Fruit fly (Drosophila melanogaster) Kc167 (cell line): Measurements from ENCODE around the gene CG17440.

Source experiments
- Myc ChIP-seq: fragments of >200 bp; optimal IDR thresholded peaks from 2 replicates; lab custom pipeline; 2017; ENCODE audit warnings: missing external identifiers
- Sin3A ChIP-seq: fragments of >200 bp; optimal IDR thresholded peaks from 2 replicates; lab custom pipeline; 2018; ENCODE audit warnings: missing external identifiers
- h ChIP-seq: fragments of >200 bp; optimal IDR thresholded peaks from 3 replicates; lab custom pipeline; 2018; ENCODE audit warnings: missing external identifiers
- insv ChIP-seq: fragments of >200 bp; optimal IDR thresholded peaks from 3 replicates; lab custom pipeline; 2018; ENCODE audit warnings: missing external identifiers
- psq ChIP-seq: fragments of >200 bp; optimal IDR thresholded peaks from 2 replicates; lab custom pipeline; 2017; ENCODE audit warnings: missing external identifiers
- ttk ChIP-seq: sonication (Bioruptor generic); optimal IDR thresholded peaks from 2 replicates; lab custom pipeline; 2017; ENCODE audit warnings: missing external identifiers

The CG17440 gene

DNA sequence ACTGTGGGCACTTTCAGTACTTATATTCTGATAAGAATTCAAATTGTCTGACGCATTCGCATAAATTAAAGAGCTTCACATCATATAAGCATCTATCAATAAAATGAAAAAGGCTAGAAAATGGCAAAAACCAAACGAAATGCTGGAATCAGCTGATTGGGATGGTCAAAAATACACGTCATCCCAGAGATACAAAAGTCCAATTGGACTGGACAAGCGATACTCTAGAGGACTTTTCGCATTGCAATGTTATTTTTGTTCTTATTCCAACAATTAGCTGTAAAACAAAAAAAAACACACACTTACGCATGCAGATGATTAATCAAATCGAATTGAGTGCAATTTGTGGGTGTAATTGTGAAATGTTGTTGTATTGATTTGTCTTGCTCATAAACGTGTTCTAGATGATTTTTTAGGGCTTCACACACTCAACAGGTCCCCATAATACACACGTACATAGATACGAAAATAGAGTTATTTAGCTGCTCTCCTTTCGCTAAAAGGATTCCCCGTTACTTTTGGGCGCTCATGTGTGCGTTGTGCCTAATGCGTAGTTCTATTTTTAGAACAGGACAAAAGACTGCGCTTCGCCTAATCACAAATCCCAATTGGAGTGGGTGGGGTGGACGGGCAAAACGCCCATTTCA is 12.4 kb upstream of the CG17440 start:
- no peak for TF ChIP-seq psq (lab: Kevin White, UChicago)
- no peak for TF ChIP-seq insv
- TF ChIP-seq h (lab: Kevin White, UChicago), result no peak
- no peak for TF ChIP-seq Sin3A (lab: Kevin White, UChicago)
- no peak for TF ChIP-seq Myc

DNA sequence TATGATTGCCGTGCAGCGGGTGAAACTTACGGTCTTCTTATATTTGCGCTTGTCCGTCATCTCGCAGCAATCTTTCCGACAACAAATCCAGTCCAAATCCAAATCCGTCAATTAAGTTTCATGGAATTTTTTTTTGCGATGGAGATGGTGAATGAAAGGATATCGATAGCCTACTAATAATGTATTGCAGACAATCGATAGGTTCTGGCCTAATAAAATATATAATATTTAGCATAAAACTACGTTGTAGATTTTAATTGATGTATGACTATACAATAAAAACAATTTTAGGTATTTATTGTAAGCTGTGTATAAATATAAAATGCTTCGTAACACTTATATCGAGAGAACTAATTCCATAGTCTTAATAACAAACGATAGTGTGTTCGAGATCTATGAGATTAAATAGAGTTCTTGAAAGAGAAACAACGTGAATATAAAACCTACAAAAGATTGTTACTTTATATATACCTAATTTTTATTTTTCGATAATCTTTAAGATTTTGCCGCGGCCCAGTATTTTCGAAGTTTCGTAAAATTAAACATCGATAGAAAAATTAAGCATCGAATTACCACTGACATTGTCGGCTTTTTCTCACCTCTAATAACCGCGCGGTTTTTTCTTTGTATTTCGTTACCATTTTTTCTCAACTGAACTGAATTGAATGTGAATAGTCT is 3.2 kb upstream of the CG17440 start, which contains the start of the genes Cfp1 and Aladin:
Cfp1 (minus strand) TSS at position 131 of the 678 bp plus-strand sequence.
Aladin (plus strand) TSS at position 584 of the 678 bp plus-strand sequence.
- TF ChIP-seq psq (lab: Kevin White, UChicago) (no peak), Myc (no peak), insv (no peak), Sin3A (lab: Kevin White, UChicago) (no peak), ttk (lab: Kevin White, UChicago) (no peak), h (lab: Kevin White, UChicago) (no peak)

DNA sequence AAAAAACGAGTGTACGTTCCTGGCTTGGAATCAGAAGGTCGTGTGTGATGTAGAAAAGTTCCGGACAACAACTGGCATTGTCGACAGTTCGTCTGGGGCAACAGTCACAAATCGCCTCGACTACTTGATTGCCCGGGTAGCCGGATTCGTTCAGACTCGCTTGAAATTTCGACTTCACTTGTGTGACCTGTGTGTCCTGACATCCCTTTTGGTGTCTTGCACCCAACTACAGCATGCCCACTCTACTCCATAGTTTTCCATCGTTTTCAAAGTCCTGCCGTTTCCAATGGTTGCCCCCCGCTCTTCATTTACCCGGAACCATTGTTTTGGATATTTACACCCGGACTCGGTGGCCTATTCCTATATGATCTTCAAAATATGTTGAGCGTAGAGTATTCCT is 2.1 kb downstream of the CG17440 start, which contains the start of gene Erk7:
Erk7 (minus strand) TSS at position 101 of the 400 bp plus-strand sequence.
- no peak for TF ChIP-seq psq (lab: Kevin White, UChicago)
- no peak for TF ChIP-seq Myc
- no peak for TF ChIP-seq Sin3A (lab: Kevin White, UChicago)
- no peak for TF ChIP-seq h (lab: Kevin White, UChicago)
- TF ChIP-seq ttk (lab: Kevin White, UChicago), result no peak
- TF ChIP-seq insv, result no peak

DNA sequence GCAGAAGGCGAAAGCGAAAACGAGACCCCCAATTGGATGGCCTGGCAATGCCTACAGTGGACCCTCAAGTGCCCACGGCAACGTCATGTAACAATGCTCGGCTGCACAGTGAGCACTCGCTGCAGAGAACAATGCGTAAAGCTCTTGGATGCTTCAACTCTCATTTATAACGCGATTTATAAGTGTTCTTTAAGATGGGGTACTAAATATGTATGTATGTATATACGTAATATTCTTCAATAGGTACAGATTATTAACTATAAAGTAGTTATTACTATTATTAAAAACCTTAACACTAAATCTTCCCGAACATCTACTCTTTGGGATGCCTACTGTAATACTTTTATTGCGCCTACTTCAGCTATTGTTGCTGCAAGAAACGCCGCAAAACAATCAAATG is 3.6 kb downstream of the CG17440 start:
- no peak for TF ChIP-seq psq (lab: Kevin White, UChicago)
- no peak for TF ChIP-seq Sin3A (lab: Kevin White, UChicago)
- TF ChIP-seq h (lab: Kevin White, UChicago), result no peak
- no peak for TF ChIP-seq ttk (lab: Kevin White, UChicago)
- no peak for TF ChIP-seq insv
- TF ChIP-seq Myc, result no peak

DNA sequence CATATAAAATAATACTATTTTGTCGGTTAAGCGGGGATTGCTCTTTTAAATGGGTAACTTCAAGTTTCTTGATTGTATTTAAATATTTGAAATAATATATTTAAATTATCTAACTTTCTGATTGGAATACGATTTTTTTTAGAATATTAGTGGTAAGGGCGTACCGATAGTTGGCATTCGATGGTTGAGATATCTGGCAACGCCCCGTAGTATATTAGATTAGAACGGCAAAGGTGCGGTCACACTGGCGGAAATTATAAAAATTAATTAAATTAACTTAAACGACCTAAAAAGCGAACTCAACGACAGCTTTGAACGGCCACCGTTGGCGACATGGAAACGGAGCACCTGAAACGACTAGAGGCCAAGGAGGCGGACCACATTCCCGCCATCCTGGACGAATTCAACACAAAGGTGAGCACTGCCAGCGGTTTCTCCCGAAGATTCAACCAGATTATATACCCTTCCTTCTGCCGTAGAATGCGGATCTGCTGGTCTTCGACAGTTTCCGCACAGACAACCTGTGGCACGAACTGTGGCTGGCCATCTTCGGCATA is 13.7 kb downstream of the CG17440 start, which contains the start of gene ric8a:
ric8a (plus strand) TSS at position 205 of the 557 bp plus-strand sequence.
- no peak for TF ChIP-seq h (lab: Kevin White, UChicago)

DNA sequence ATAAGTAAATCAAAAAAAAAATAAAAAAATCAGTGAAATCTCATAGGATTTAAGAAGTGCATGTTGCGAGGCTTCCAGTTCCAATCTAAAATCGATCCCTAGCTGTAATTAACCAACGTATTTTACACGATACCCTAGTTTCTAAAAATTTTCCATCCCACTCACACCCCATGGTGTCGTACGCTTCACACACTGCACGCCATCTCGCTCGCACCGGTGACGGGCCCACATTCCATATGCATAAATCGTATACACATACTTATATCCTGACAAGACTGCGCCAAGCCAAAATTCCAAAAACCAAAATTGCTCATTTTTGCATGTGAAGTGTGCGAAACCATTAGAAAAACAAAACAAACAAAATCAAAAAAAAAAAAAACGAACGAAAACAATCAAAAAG is 14.7 kb downstream of the CG17440 start:
- TF ChIP-seq h (lab: Kevin White, UChicago) (no peak), insv (no peak), ttk (lab: Kevin White, UChicago) (no peak), Sin3A (lab: Kevin White, UChicago) (no peak), psq (lab: Kevin White, UChicago) (no peak), Myc (no peak)

DNA sequence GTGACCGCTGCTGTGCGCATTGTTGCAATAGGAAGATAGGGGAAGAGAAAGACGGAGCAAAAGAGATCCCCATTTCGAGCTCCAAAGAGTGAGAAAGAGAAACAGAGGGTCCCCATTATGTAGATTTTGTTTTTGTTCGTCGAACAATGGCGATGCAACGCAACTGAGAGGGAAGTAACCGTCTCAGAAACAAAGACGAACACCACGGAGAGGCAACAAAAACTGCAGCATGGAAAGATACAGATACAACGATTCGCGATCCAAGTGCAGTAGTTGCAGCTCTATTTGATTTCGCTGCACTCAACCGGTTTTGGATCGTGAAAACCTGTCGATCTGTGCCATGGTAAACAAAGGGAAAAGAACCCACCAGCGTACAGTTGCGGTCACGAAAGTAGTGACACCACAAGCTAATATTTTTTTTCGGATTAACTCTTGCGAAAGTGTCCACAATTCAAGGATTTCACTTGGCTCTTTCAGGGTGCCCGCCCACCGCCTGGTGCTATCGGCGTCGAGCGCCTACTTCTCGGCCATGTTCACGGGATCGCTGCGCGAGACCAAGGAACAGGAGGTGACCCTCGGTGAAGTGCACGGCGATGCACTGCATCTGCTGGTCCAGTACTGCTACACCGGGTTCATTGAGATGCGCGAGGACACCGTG is 17.5 kb downstream of the CG17440 start:
- TF ChIP-seq Myc (no peak), insv (no peak)

DNA sequence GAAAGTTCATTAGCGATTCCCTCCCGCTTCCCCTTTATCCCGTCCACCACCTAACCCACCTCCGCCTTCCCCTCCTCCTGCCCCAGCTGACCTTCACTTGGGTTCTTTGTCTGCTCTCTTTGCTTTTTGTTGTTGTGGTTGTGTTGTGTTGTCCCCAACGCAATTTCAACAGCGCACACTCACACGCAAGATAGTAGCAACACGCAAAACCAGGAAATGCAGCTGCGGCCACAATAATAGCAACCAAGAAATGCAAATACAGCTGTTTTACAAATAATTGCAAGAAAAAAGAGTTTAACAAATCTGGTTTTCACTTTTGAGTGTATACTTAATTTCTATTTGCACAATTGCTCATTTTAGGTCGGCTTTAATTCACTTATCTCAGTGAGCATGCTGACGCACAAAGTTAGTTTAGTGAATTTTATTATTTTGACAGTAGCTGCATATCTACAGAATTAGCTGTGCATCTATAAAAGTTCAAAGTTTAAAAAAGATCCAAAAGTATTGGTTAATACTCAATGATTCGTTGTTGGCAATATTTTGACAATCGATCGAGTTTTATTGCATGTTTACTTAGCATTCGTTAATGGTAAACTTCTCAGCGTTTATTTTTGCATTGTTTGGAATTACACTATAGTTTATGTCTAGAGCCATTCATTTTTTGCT is 18.4 kb downstream of the CG17440 start:
- no peak for TF ChIP-seq Myc
- no peak for TF ChIP-seq Sin3A (lab: Kevin White, UChicago)
- TF ChIP-seq psq (lab: Kevin White, UChicago), result no peak
- TF ChIP-seq h (lab: Kevin White, UChicago), result no peak
- TF ChIP-seq insv, result no peak
- no peak for TF ChIP-seq ttk (lab: Kevin White, UChicago)

DNA sequence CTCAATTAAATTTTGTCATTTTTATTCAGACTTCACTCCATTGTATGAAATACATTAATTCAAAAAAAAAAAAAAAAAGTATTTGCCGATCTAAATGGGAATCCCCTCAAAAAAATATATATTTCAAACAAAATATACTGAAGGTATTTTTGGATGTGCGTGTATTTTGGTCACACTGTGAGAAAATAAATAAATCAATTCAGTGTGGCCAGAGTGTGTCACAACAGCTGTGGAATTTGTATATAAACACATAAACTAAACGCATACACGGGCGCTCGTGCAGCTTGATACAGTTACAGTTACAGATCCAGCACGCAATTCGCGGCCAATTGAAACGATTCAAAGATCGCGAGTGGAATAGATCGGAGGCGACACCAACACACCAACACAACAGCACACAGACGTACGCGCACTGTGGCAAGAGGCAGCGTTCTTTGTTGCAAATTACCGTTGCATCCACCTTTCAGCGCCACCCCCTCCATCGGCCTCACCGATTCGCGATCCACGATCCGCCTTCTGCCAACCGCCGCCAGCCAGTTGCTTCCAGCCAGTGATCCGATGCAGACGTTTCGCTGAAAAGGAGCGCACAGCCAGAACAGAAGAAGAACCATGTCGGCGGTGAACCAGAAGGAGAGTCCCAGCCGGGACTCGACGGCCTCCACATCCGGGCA is 19.4 kb downstream of the CG17440 start, which contains the start of gene CG17754:
CG17754 (plus strand) TSS at position 260 of the 671 bp plus-strand sequence.
- no peak for TF ChIP-seq h (lab: Kevin White, UChicago)
- no peak for TF ChIP-seq psq (lab: Kevin White, UChicago)
- no peak for TF ChIP-seq insv
- TF ChIP-seq ttk (lab: Kevin White, UChicago), result no peak
- TF ChIP-seq Myc, result no peak
- TF ChIP-seq Sin3A (lab: Kevin White, UChicago), result no peak

DNA sequence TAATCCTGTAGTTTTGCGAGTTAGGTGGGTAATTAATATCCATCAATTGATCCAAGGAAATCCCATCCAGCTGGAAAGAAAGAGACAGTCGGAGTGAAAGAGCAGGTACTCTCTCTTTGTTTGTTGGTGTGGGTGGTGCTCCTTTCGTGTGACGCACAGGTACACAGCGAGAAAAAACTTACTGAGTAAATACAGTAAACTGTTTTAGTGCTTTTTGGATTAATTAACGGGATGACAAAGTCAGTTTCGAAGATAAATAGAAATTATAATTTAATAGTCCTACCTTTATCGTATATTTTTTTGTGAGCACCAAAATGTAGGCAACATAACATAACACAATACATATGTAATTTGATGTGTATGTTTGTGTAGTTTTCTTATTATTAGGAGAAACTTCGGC is 21.7 kb downstream of the CG17440 start:
- TF ChIP-seq Sin3A (lab: Kevin White, UChicago), result no peak
- TF ChIP-seq Myc, result no peak

DNA sequence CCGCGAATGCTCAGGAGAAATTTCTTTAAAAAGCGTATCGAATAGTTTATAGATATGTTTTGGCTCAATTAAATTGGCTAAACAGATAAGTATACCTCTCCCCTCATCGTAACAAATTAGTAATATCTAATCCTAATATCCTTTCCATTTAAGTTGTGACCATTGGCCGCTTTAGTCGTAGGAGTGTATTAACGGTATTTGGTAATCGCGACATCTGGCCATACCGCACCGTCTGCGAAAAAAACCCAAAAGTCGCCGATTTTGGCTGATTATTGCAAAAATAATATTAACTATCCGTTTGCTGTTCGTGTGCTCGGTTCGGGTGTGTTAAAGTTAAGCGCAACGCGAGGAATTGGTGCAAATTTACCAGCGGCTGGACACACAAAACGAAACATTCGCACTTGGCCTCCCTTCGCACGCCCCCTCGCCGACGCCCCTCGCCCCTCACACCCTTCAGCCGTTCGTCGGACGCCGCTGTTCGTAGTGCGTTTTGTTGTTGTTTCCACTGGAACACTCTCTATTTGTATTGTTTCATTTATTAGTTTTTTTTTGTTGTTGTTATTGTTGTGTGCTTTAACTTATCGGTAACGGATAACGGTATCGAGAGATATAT is 22.4 kb downstream of the CG17440 start, which contains the start of the genes amx and Dsor1:
amx (minus strand) TSS at position 166 of the 613 bp plus-strand sequence.
Dsor1 (plus strand) TSS at position 172 of the 613 bp plus-strand sequence.
- no peak for TF ChIP-seq h (lab: Kevin White, UChicago)
- TF ChIP-seq psq (lab: Kevin White, UChicago), result no peak
- TF ChIP-seq ttk (lab: Kevin White, UChicago), result no peak
- no peak for TF ChIP-seq insv
- no peak for TF ChIP-seq Myc
- TF ChIP-seq Sin3A (lab: Kevin White, UChicago), result no peak
